Fruit fly (Drosophila melanogaster) whole organism, pupa: Measurements from ENCODE around the gene Pp1alpha-96A.

ENCODE experiments used
- CG10348 ChIP-seq: fragments of 200-800 bp; sonication (Bioruptor generic); IDR thresholded peaks from 2 replicates; pipeline ENCODE4 v1.3.6; 2022; ENCODE audit warnings: missing biosample characterization, missing genetic modification characterization
- CG12605 ChIP-seq: fragments of 200-800 bp; sonication (Bioruptor generic); IDR thresholded peaks from 2 replicates; pipeline ENCODE4 v1.3.6; 2022; ENCODE audit warnings: missing biosample characterization, missing genetic modification characterization
- CG8159 ChIP-seq: fragments of 200-800 bp; sonication (Bioruptor generic); optimal IDR thresholded peaks from 3 replicates; lab custom pipeline; 2018; ENCODE audit warnings: missing biosample characterization, mild to moderate bottlenecking, missing genetic modification characterization, moderate library complexity
- CG8301 ChIP-seq: fragments of 200-800 bp; sonication (Bioruptor generic); optimal IDR thresholded peaks from 2 replicates; lab custom pipeline; 2018; ENCODE audit warnings: missing biosample characterization, mild to moderate bottlenecking, missing genetic modification characterization
- EcR ChIP-seq: fragments of 200-800 bp; sonication (Bioruptor generic); optimal IDR thresholded peaks from 3 replicates; lab custom pipeline; 2019; ENCODE audit warnings: missing biosample characterization, missing genetic modification characterization, mild to moderate bottlenecking, moderate library complexity, missing genetic modification reagents
- Ets98B ChIP-seq: fragments of 200-800 bp; sonication (Bioruptor generic); IDR thresholded peaks from 2 replicates; pipeline ENCODE4 v1.3.6; 2022; ENCODE audit warnings: missing biosample characterization, missing genetic modification characterization
- Pif1A ChIP-seq: fragments of 200-800 bp; sonication (Bioruptor generic); optimal IDR thresholded peaks from 3 replicates; lab custom pipeline; 2016; ENCODE audit warnings: missing biosample characterization, missing genetic modification characterization

DNA sequence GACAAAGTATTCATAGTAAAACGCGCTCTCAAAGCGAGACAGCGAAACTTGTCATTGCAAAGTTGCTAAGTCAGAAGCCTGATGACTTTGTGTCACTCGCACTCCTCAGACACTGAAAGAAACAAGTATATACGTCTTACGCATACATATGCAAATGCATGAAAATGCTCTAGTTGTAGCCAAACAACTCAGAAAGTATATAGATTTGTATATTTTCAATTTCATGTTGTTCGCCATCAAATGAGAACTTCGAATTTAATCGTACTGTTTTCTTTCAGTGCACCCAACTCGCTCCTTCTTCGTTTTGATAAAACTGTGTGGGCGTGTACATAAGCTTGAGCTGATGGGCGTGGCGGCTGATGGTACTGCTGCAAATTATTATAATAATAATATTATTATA, 37.0 kb upstream of the Pp1alpha-96A start:
- TF ChIP-seq CG8159 (tag; lab: Kevin White, UChicago) (no peak), EcR (GFP tag; lab: Kevin White, UChicago) (no peak), CG12605 (GFP tag; lab: Robert Waterston, UW) (no peak), Ets98B (GFP tag; lab: Robert Waterston, UW) (no peak), CG10348 (GFP tag; lab: Robert Waterston, UW) (no peak), Pif1A (GFP tag; lab: Kevin White, UChicago) (no peak), CG8301 (tag; lab: Kevin White, UChicago) (no peak)
